Fruit fly (Drosophila melanogaster) whole organism, embryonic: Measurements from ENCODE around the gene elB.

Experiments used
- ATbp ChIP-seq: fragments of 200-800 bp; sonication (Bioruptor generic); optimal IDR thresholded peaks from 2 replicates; lab custom pipeline; 2017; ENCODE audit warnings: missing biosample characterization, mild to moderate bottlenecking, missing genetic modification characterization, missing genetic modification reagents
- Antp ChIP-seq: fragments of 200-800 bp; sonication (Bioruptor generic); optimal IDR thresholded peaks from 3 replicates; lab custom pipeline; 2016; ENCODE audit warnings: missing biosample characterization, missing genetic modification characterization
- Atf6 ChIP-seq: fragments of 200-800 bp; sonication (Bioruptor generic); IDR thresholded peaks from 2 replicates; pipeline ENCODE4 v1.3.6; 2022; ENCODE audit warnings: missing biosample characterization, missing genetic modification characterization
- Awh ChIP-seq: fragments of 200-800 bp; sonication (Bioruptor generic); IDR thresholded peaks from 2 replicates; pipeline ENCODE4, ENCODE4 v1.3.6; 2022; ENCODE audit warnings: missing biosample characterization, missing genetic modification characterization
- CG10366 ChIP-seq: fragments of 200-800 bp; sonication (Bioruptor generic); IDR thresholded peaks from 2 replicates; pipeline ENCODE4 v1.3.6; 2022; ENCODE audit warnings: missing biosample characterization, missing genetic modification characterization
- CG10654 ChIP-seq: fragments of 200-800 bp; sonication (Bioruptor generic); optimal IDR thresholded peaks from 2 replicates; lab custom pipeline; 2016; ENCODE audit warnings: missing biosample characterization, missing genetic modification characterization
- CG11085 ChIP-seq: fragments of 200-800 bp; sonication (Bioruptor generic); IDR thresholded peaks from 2 replicates; pipeline ENCODE4 v1.3.6; 2022; ENCODE audit warnings: missing biosample characterization, missing genetic modification characterization
- CG12299 ChIP-seq: fragments of 200-800 bp; sonication (Bioruptor generic); optimal IDR thresholded peaks from 2 replicates; lab custom pipeline; 2018; ENCODE audit warnings: missing biosample characterization, mild to moderate bottlenecking, missing genetic modification characterization
- CG12769 ChIP-seq: fragments of 200-800 bp; sonication (Bioruptor generic); optimal IDR thresholded peaks from 2 replicates; lab custom pipeline; 2019; ENCODE audit warnings: missing biosample characterization, mild to moderate bottlenecking, missing genetic modification characterization, moderate library complexity
- CG13624 ChIP-seq: fragments of 200-800 bp; sonication (Bioruptor generic); optimal IDR thresholded peaks from 2 replicates; lab custom pipeline; 2016; ENCODE audit warnings: missing biosample characterization, missing genetic modification characterization
- CG13894 ChIP-seq: fragments of 200-800 bp; sonication (Bioruptor generic); optimal IDR thresholded peaks from 3 replicates; lab custom pipeline; 2018; ENCODE audit warnings: missing biosample characterization, mild to moderate bottlenecking, missing genetic modification characterization, moderate library complexity
- CG14014 ChIP-seq: fragments of 200-800 bp; sonication (Bioruptor generic); IDR thresholded peaks from 2 replicates; pipeline ENCODE4 v1.3.6; 2022; ENCODE audit warnings: missing biosample characterization, missing genetic modification characterization
- CG1529 ChIP-seq: fragments of 200-800 bp; sonication (Bioruptor generic); optimal IDR thresholded peaks from 3 replicates; lab custom pipeline; 2018; ENCODE audit warnings: missing biosample characterization, missing genetic modification characterization
- CG15601 ChIP-seq: fragments of 200-800 bp; sonication (Bioruptor generic); optimal IDR thresholded peaks from 3 replicates; lab custom pipeline; 2019; ENCODE audit warnings: missing biosample characterization, mild to moderate bottlenecking, missing genetic modification characterization, moderate library complexity
- CG16779 ChIP-seq: fragments of 200-800 bp; sonication (Bioruptor generic); IDR thresholded peaks from 2 replicates; pipeline ENCODE4 v1.3.6; 2022; ENCODE audit warnings: missing biosample characterization, missing genetic modification characterization
- CG1792 ChIP-seq: fragments of 200-800 bp; sonication (Bioruptor generic); optimal IDR thresholded peaks from 2 replicates; lab custom pipeline; 2016; ENCODE audit warnings: missing biosample characterization, missing genetic modification characterization
- CG18764 ChIP-seq: fragments of 200-800 bp; sonication (Bioruptor generic); optimal IDR thresholded peaks from 3 replicates; lab custom pipeline; 2016; ENCODE audit warnings: missing biosample characterization, missing genetic modification characterization
- CG2199 ChIP-seq: fragments of 200-800 bp; sonication (Bioruptor generic); IDR thresholded peaks from 3 replicates; pipeline ENCODE4 v1.3.6; 2022; ENCODE audit warnings: missing biosample characterization, missing genetic modification characterization
- CG30403 ChIP-seq: fragments of 200-800 bp; sonication (Bioruptor generic); optimal IDR thresholded peaks from 3 replicates; lab custom pipeline; 2016; ENCODE audit warnings: missing biosample characterization, missing genetic modification characterization
- CG31224 ChIP-seq: fragments of 200-800 bp; sonication (Bioruptor generic); IDR thresholded peaks from 2 replicates; pipeline ENCODE4 v1.3.6; 2022; ENCODE audit warnings: missing biosample characterization, missing genetic modification characterization
- CG31365 ChIP-seq: fragments of 200-800 bp; sonication (Bioruptor generic); optimal IDR thresholded peaks from 2 replicates; lab custom pipeline; 2018; ENCODE audit warnings: missing biosample characterization, mild to moderate bottlenecking, missing genetic modification characterization
- CG32767 ChIP-seq: fragments of 200-800 bp; sonication (Bioruptor generic); IDR thresholded peaks from 2 replicates; pipeline ENCODE4 v1.3.6; 2022; ENCODE audit warnings: missing biosample characterization, missing genetic modification characterization
- CG33213 ChIP-seq: fragments of 200-800 bp; sonication (Bioruptor generic); optimal IDR thresholded peaks from 3 replicates; lab custom pipeline; 2016; ENCODE audit warnings: missing biosample characterization, missing genetic modification characterization
- CG34376 ChIP-seq: fragments of 200-800 bp; sonication (Bioruptor generic); optimal IDR thresholded peaks from 2 replicates; lab custom pipeline; 2018; ENCODE audit warnings: missing biosample characterization, mild to moderate bottlenecking, missing genetic modification characterization
- CG3847 ChIP-seq: fragments of 200-800 bp; sonication (Bioruptor generic); IDR thresholded peaks from 2 replicates; pipeline ENCODE4 v1.3.6; 2022; ENCODE audit warnings: missing biosample characterization, missing genetic modification characterization
- CG4820 ChIP-seq: fragments of 200-800 bp; sonication (Bioruptor generic); optimal IDR thresholded peaks from 3 replicates; lab custom pipeline; 2016; ENCODE audit warnings: missing biosample characterization, missing genetic modification characterization
- CG7928 ChIP-seq: fragments of 200-800 bp; sonication (Bioruptor generic); optimal IDR thresholded peaks from 2 replicates; lab custom pipeline; 2017; ENCODE audit warnings: missing biosample characterization, mild to moderate bottlenecking, missing genetic modification characterization
- CG7987 ChIP-seq: fragments of 200-800 bp; sonication (Bioruptor generic); optimal IDR thresholded peaks from 2 replicates; lab custom pipeline; 2018; ENCODE audit warnings: missing biosample characterization, mild to moderate bottlenecking, missing genetic modification characterization, moderate library complexity
- CG8089 ChIP-seq: fragments of 200-800 bp; sonication (Bioruptor generic); optimal IDR thresholded peaks from 3 replicates; lab custom pipeline; 2016; ENCODE audit warnings: missing biosample characterization, missing genetic modification characterization
- CG8388 ChIP-seq: fragments of 200-800 bp; sonication (Bioruptor generic); optimal IDR thresholded peaks from 2 replicates; lab custom pipeline; 2019; ENCODE audit warnings: missing biosample characterization, mild to moderate bottlenecking, missing genetic modification characterization, moderate library complexity
- D19B ChIP-seq: fragments of 200-800 bp; sonication (Bioruptor generic); optimal IDR thresholded peaks from 2 replicates; lab custom pipeline; 2017; ENCODE audit warnings: missing biosample characterization, mild to moderate bottlenecking, missing genetic modification characterization
- Nf-YC ChIP-seq: fragments of 200-800 bp; optimal IDR thresholded peaks from 3 replicates; lab custom pipeline; 2019; ENCODE audit warnings: missing biosample characterization, mild to moderate bottlenecking, missing genetic modification characterization, moderate library complexity
- Ptx1 ChIP-seq: fragments of 200-800 bp; sonication (Bioruptor generic); IDR thresholded peaks from 2 replicates; pipeline ENCODE4 v1.3.6; 2022; ENCODE audit warnings: missing biosample characterization, missing genetic modification characterization
- Side ChIP-seq: fragments of 200-800 bp; sonication (Bioruptor generic); optimal IDR thresholded peaks from 2 replicates; lab custom pipeline; 2016; ENCODE audit warnings: missing biosample characterization, missing genetic modification characterization
- TFAM ChIP-seq: fragments of 200-800 bp; sonication (Bioruptor generic); optimal IDR thresholded peaks from 2 replicates; lab custom pipeline; 2017; ENCODE audit warnings: missing biosample characterization, missing genetic modification characterization, inconsistent platforms
- cwo ChIP-seq: fragments of 200-800 bp; sonication (Bioruptor generic); optimal IDR thresholded peaks from 3 replicates; lab custom pipeline; 2017; ENCODE audit warnings: missing biosample characterization, missing genetic modification characterization, mild to moderate bottlenecking, moderate library complexity, missing genetic modification reagents
- da ChIP-seq: fragments of 200-800 bp; sonication (Bioruptor generic); optimal IDR thresholded peaks from 2 replicates; lab custom pipeline; 2016; ENCODE audit warnings: missing biosample characterization, missing genetic modification characterization
- dmrt11E ChIP-seq: fragments of 200-800 bp; sonication (Bioruptor generic); optimal IDR thresholded peaks from 3 replicates; lab custom pipeline; 2018; ENCODE audit warnings: missing biosample characterization, mild to moderate bottlenecking, missing genetic modification characterization, moderate library complexity
- esg ChIP-seq: fragments of 200-800 bp; sonication (Bioruptor generic); conservative IDR thresholded peaks from 2 replicates; pipeline ENCODE4 v1.3.6; 2022; ENCODE audit warnings: missing biosample characterization, missing genetic modification characterization
- gem ChIP-seq: fragments of 200-800 bp; sonication (Bioruptor generic); optimal IDR thresholded peaks from 2 replicates; lab custom pipeline; 2019; ENCODE audit warnings: missing biosample characterization, mild to moderate bottlenecking, missing genetic modification characterization, moderate library complexity
- gt ChIP-seq: fragments of 200-800 bp; sonication (Bioruptor generic); IDR thresholded peaks from 2 replicates; pipeline ENCODE4 v1.3.6; 2022; ENCODE audit warnings: missing biosample characterization, missing genetic modification characterization
- insv ChIP-seq, 2 experiments: fragments of 200-800 bp; sonication (Bioruptor generic); optimal IDR thresholded peaks; 3 replicates each; lab custom pipeline; 2016 to 2018; ENCODE audit warnings: missing biosample characterization in 2 of 2, missing genetic modification characterization in 2 of 2
- mld ChIP-seq: fragments of 200-800 bp; sonication (Bioruptor generic); IDR thresholded peaks from 3 replicates; pipeline ENCODE4 v1.3.6; 2022; ENCODE audit warnings: missing biosample characterization, missing genetic modification characterization; ENCODE audit not compliant: partially characterized antibody
- ro ChIP-seq: fragments of 200-800 bp; sonication (Bioruptor generic); IDR thresholded peaks from 2 replicates; pipeline ENCODE4 v1.3.6; 2022; ENCODE audit warnings: missing biosample characterization, missing genetic modification characterization
- sob ChIP-seq: fragments of 200-800 bp; sonication (Bioruptor generic); IDR thresholded peaks from 2 replicates; pipeline ENCODE4 v1.3.6; 2022; ENCODE audit warnings: missing biosample characterization, missing genetic modification characterization
- stc ChIP-seq: fragments of 200-800 bp; sonication (Bioruptor generic); IDR thresholded peaks from 2 replicates; pipeline ENCODE4 v1.3.6; 2022; ENCODE audit warnings: missing biosample characterization, missing genetic modification characterization
- stwl ChIP-seq: fragments of 200-800 bp; sonication (Bioruptor generic); optimal IDR thresholded peaks from 3 replicates; lab custom pipeline; 2018; ENCODE audit warnings: missing biosample characterization, mild to moderate bottlenecking, missing genetic modification characterization, moderate library complexity
- tgo ChIP-seq: fragments of 200-800 bp; sonication (Bioruptor generic); IDR thresholded peaks from 3 replicates; pipeline ENCODE4 v1.3.6; 2022; ENCODE audit warnings: missing biosample characterization, missing genetic modification characterization
- tx ChIP-seq: fragments of 200-800 bp; sonication (Bioruptor generic); optimal IDR thresholded peaks from 2 replicates; lab custom pipeline; 2016; ENCODE audit warnings: missing biosample characterization, missing genetic modification characterization
- unc-4 ChIP-seq: fragments of 200-800 bp; sonication (Bioruptor generic); IDR thresholded peaks from 2 replicates; pipeline ENCODE4 v1.3.6; 2022; ENCODE audit warnings: missing biosample characterization, missing genetic modification characterization; ENCODE audit not compliant: partially characterized antibody
- zf30C ChIP-seq: fragments of 200-800 bp; sonication (Bioruptor generic); optimal IDR thresholded peaks from 3 replicates; lab custom pipeline; 2018; ENCODE audit warnings: missing biosample characterization, mild to moderate bottlenecking, missing genetic modification characterization

Gene elB

dm6 chr2L:14409428-14409933 lies at the start of gene elB (continued):
- TF ChIP-seq CG1792 (GFP tag; lab: Kevin White, UChicago) (no peak), CG2199 (GFP tag; lab: Robert Waterston, UW) (0 out of 3 replicates have a peak, but pooled peaks have one; percentile 49), Awh (0 out of 2 replicates have a peak, but pooled peaks have one; percentile 31), esg (no peak), CG34376 (GFP tag; lab: Kevin White, UChicago) (peak; percentile 55), unc-4 (GFP tag; lab: Robert Waterston, UW) (peak; percentile 68; the same call in 1 of the 2 replicates), CG10654 (no peak), tx (no peak), CG13624 (GFP tag; lab: Kevin White, UChicago) (no peak), D19B (GFP tag; lab: Kevin White, UChicago) (no peak), CG7987 (GFP tag; lab: Kevin White, UChicago) (no peak), TFAM (GFP tag; lab: Kevin White, UChicago) (no peak), ATbp (GFP tag; lab: Kevin White, UChicago) (no peak), Nf-YC (tag; lab: Kevin White, UChicago) (peak; percentile 71), cwo (no peak), CG15601 (tag; lab: Kevin White, UChicago) (no peak), stwl (tag; lab: Kevin White, UChicago) (no peak), mld (GFP tag; lab: Robert Waterston, UW) (peak; percentile 31; the same call in 1 of the 3 replicates), Antp (GFP tag; lab: Kevin White, UChicago) (no peak), CG12299 (tag; lab: Kevin White, UChicago) (no peak), CG12769 (no peak), zf30C (GFP tag; lab: Kevin White, UChicago) (no peak), insv (GFP tag; optimal IDR thresholded peaks at IDR 0.05; lab: Kevin White, UChicago) (no peak), Ptx1 (no peak), Atf6 (GFP tag; lab: Robert Waterston, UW) (peak; percentile 53; the same call in 1 of the 2 replicates), sob (peak; percentile 64; the same call in 1 of the 2 replicates), gem (tag; lab: Kevin White, UChicago) (no peak), CG8388 (no peak), CG30403 (GFP tag; lab: Kevin White, UChicago) (no peak), CG31224 (GFP tag; lab: Robert Waterston, UW) (no peak), CG18764 (GFP tag; lab: Kevin White, UChicago) (no peak), gt (GFP tag; lab: Robert Waterston, UW) (no peak), CG3847 (no peak), CG13894 (tag; lab: Kevin White, UChicago) (no peak), dmrt11E (tag; lab: Kevin White, UChicago) (no peak), CG33213 (GFP tag; lab: Kevin White, UChicago) (no peak), CG8089 (no peak), tgo (GFP tag; lab: Robert Waterston, UW) (no peak), da (GFP tag; lab: Kevin White, UChicago) (no peak), CG7928 (GFP tag; lab: Kevin White, UChicago) (no peak), ro (GFP tag; lab: Robert Waterston, UW) (no peak), CG11085 (GFP tag; lab: Robert Waterston, UW) (no peak), stc (GFP tag; lab: Robert Waterston, UW) (no peak; the same call in 1 of the 2 replicates), CG1529 (GFP tag; lab: Kevin White, UChicago) (no peak), CG10366 (no peak), CG14014 (no peak; the same call in 1 of the 2 replicates), CG4820 (no peak), CG31365 (tag; lab: Kevin White, UChicago) (peak; percentile 22), CG32767 (GFP tag; lab: Robert Waterston, UW) (no peak; the same call in 1 of the 2 replicates), Side (no peak), CG16779 (GFP tag; lab: Robert Waterston, UW) (no peak)
